Worm (Caenorhabditis elegans): Measurements from ENCODE around the gene T21B6.3.

The T21B6.3 gene

ce11 chrX:10932087-10932486 lies 16.7 kb downstream of the T21B6.3 start:
- TF ChIP-seq lin-26 (GFP tag; IDR thresholded peaks at IDR 0.05) (no peak), bed-2 (GFP tag; IDR thresholded peaks at IDR 0.05) (no peak), snpc-1.1 (tag; optimal IDR thresholded peaks at IDR 0.05; ENCODE audit: insufficient read depth) (no peak), athp-1 (tag; optimal IDR thresholded peaks at IDR 0.05) (no peak), gei-17 (GFP tag; optimal IDR thresholded peaks at IDR 0.05) (no peak), B0019.2 (GFP tag; conservative IDR thresholded peaks at IDR 0.05) (no peak), ztf-26 (tag; optimal IDR thresholded peaks at IDR 0.05) (no peak), Y56A3A.18 (GFP tag; IDR thresholded peaks at IDR 0.05) (no peak), tlf-1 (GFP tag; optimal IDR thresholded peaks at IDR 0.05) (no peak), C06A6.2 (GFP tag; conservative IDR thresholded peaks at IDR 0.05) (no peak), rpc-1 (optimal IDR thresholded peaks at IDR 0.05) (no peak), rpc-1 (tag; optimal IDR thresholded peaks at IDR 0.05) (no peak), ztf-22 (GFP tag; optimal IDR thresholded peaks at IDR 0.05) (no peak), T07F8.4 (tag; optimal IDR thresholded peaks at IDR 0.05) (no peak), F52B5.7 (tag; optimal IDR thresholded peaks at IDR 0.05) (no peak), egrh-3 (GFP tag; IDR thresholded peaks at IDR 0.05) (no peak), ZK185.1 (tag; optimal IDR thresholded peaks at IDR 0.05; ENCODE audit: poor library complexity, severe bottlenecking) (no peak), die-1 (tag; optimal IDR thresholded peaks at IDR 0.05) (no peak), cebp-2 (GFP tag; IDR thresholded peaks at IDR 0.05) (no peak)

ce11 chrX:10928948-10929563 lies 19.7 kb downstream of the T21B6.3 start, which contains the start of gene dgn-1:
Gene dgn-1 (minus strand): TSS chrX:10928998.
- TF ChIP-seq nhr-80 (tag; optimal IDR thresholded peaks at IDR 0.05) = peak; percentile 56
- TF ChIP-seq Y56A3A.18 (GFP tag; IDR thresholded peaks at IDR 0.05) = no peak

- TF ChIP-seq snpc-1.1 (tag; optimal IDR thresholded peaks at IDR 0.05; ENCODE audit: insufficient read depth) (no peak), mes-4 (tag; optimal IDR thresholded peaks at IDR 0.05) (no peak), F10E7.11 (tag; optimal IDR thresholded peaks at IDR 0.05) (no peak), ceh-91 (GFP tag; IDR thresholded peaks at IDR 0.05) (no peak), Y53F4B.3 (GFP tag; IDR thresholded peaks at IDR 0.05) (no peak), nhr-27 (tag; optimal IDR thresholded peaks at IDR 0.05) (no peak), K11D2.4 (GFP tag; IDR thresholded peaks at IDR 0.05) (no peak), lin-40 (tag; optimal IDR thresholded peaks at IDR 0.05) (no peak), bed-2 (GFP tag; IDR thresholded peaks at IDR 0.05) (no peak), C17E4.6 (GFP tag; IDR thresholded peaks at IDR 0.05) (no peak), xnd-1 (tag; optimal IDR thresholded peaks at IDR 0.05) (no peak), lir-1 (GFP tag; conservative IDR thresholded peaks at IDR 0.05) (no peak), akir-1 (GFP tag; optimal IDR thresholded peaks at IDR 0.05) (no peak)
These were observed 21.6 kb downstream of the T21B6.3 start for ce11 chrX:10927136-10927535.

ce11 chrX:10924031-10924430 lies 24.7 kb downstream of the T21B6.3 start:
- TF ChIP-seq lsl-1 (GFP tag; optimal IDR thresholded peaks at IDR 0.05) (no peak), lin-35 (GFP tag; optimal IDR thresholded peaks at IDR 0.05) (no peak), nhr-27 (tag; optimal IDR thresholded peaks at IDR 0.05) (no peak), Y67H2A.10 (GFP tag; conservative IDR thresholded peaks at IDR 0.05) (no peak), mcd-1 (GFP tag; IDR thresholded peaks at IDR 0.05) (no peak), snpc-4 (GFP tag; optimal IDR thresholded peaks at IDR 0.05) (no peak), snpc-4 (tag; optimal IDR thresholded peaks at IDR 0.05) (no peak), F10E7.11 (tag; optimal IDR thresholded peaks at IDR 0.05) (no peak), hmg-20 (GFP tag; IDR thresholded peaks at IDR 0.05) (no peak), ztf-6 (GFP tag; IDR thresholded peaks at IDR 0.05) (no peak), zim-3 (tag; optimal IDR thresholded peaks at IDR 0.05) (no peak)

All from whole organism, young adult.